Fruit fly (Drosophila melanogaster) whole organism, wandering third instar larva: ENCODE results near the gene Sgs3.

Experiments
- CG32264 ChIP-seq: fragments of 200-800 bp; sonication (Bioruptor generic); optimal IDR thresholded peaks from 2 replicates; lab custom pipeline; 2016; ENCODE audit warnings: missing biosample characterization, missing genetic modification characterization
- CG9705 ChIP-seq: fragments of 200-800 bp; sonication (Bioruptor generic); optimal IDR thresholded peaks from 2 replicates; lab custom pipeline; 2018; ENCODE audit warnings: missing biosample characterization, mild to moderate bottlenecking, missing genetic modification characterization
- CrebA ChIP-seq: fragments of 200-800 bp; sonication (Bioruptor generic); optimal IDR thresholded peaks from 2 replicates; lab custom pipeline; 2016; ENCODE audit warnings: missing biosample characterization, mild to moderate bottlenecking, missing genetic modification characterization, borderline replicate concordance
- Dfd ChIP-seq: fragments of >200 bp; optimal IDR thresholded peaks from 2 replicates; lab custom pipeline; 2017; ENCODE audit warnings: missing biosample characterization, missing genetic modification characterization
- Dif ChIP-seq: fragments of 200-275, 200-300 bp; sonication (Bioruptor generic); optimal IDR thresholded peaks from 2 replicates; lab custom pipeline; 2018; ENCODE audit warnings: missing biosample characterization, missing genetic modification characterization; ENCODE audit not compliant: partially characterized antibody
- GATAd ChIP-seq: sonication (Bioruptor generic); optimal IDR thresholded peaks from 2 replicates; lab custom pipeline; 2016; ENCODE audit warnings: missing biosample characterization, missing genetic modification characterization
- HLH106 ChIP-seq: fragments of 200-800 bp; optimal IDR thresholded peaks from 3 replicates; lab custom pipeline; 2019; ENCODE audit warnings: missing biosample characterization, mild to moderate bottlenecking, missing genetic modification characterization, moderate library complexity
- Hnf4 ChIP-seq: fragments of 200-800 bp; sonication (Bioruptor generic); optimal IDR thresholded peaks from 2 replicates; lab custom pipeline; 2016; ENCODE audit warnings: missing biosample characterization, mild to moderate bottlenecking, missing genetic modification characterization
- Hr78 ChIP-seq: fragments of >200 bp; optimal IDR thresholded peaks from 2 replicates; lab custom pipeline; 2017; ENCODE audit warnings: missing biosample characterization, missing genetic modification characterization
- Hr83 ChIP-seq: fragments of 200-300 bp; sonication (Bioruptor generic); optimal IDR thresholded peaks from 2 replicates; lab custom pipeline; 2016; ENCODE audit warnings: missing biosample characterization, mild to moderate bottlenecking, missing genetic modification characterization, moderate library complexity; ENCODE audit not compliant: poor library complexity, severe bottlenecking
- Jra ChIP-seq: sonication (Bioruptor generic); optimal IDR thresholded peaks from 2 replicates; lab custom pipeline; 2016; ENCODE audit warnings: missing biosample characterization, missing genetic modification characterization
- Mio ChIP-seq: sonication (Bioruptor generic); optimal IDR thresholded peaks from 2 replicates; lab custom pipeline; 2016; ENCODE audit warnings: missing biosample characterization, missing genetic modification characterization
- Myc ChIP-seq: fragments of >200 bp; optimal IDR thresholded peaks from 2 replicates; lab custom pipeline; 2017
- N ChIP-seq: fragments of >200 bp; optimal IDR thresholded peaks from 2 replicates; lab custom pipeline; 2018; ENCODE audit warnings: missing biosample characterization, missing external identifiers, missing genetic modification characterization
- OdsH ChIP-seq: fragments of 200-800 bp; sonication (Bioruptor generic); optimal IDR thresholded peaks from 2 replicates; lab custom pipeline; 2016; ENCODE audit warnings: missing biosample characterization, mild to moderate bottlenecking, missing genetic modification characterization
- Rel ChIP-seq, 2 experiments: fragments of 200-800 bp; sonication (Bioruptor generic) in 1 of 2; optimal IDR thresholded peaks; 2 replicates in 1 of 2; 3 replicates in 1 of 2; lab custom pipeline; 2016 to 2019; ENCODE audit warnings: mild to moderate bottlenecking in 2 of 2, missing biosample characterization in 2 of 2, missing genetic modification characterization in 2 of 2, moderate library complexity in 1 of 2
- Sp1 ChIP-seq: fragments of 200-800 bp; sonication (Bioruptor generic); optimal IDR thresholded peaks from 3 replicates; lab custom pipeline; 2019; ENCODE audit warnings: missing biosample characterization, mild to moderate bottlenecking, missing genetic modification characterization, moderate library complexity
- Vsx2 ChIP-seq: fragments of 200-300, 225-300 bp; sonication (Bioruptor generic); optimal IDR thresholded peaks from 2 replicates; lab custom pipeline; 2018; ENCODE audit warnings: missing biosample characterization, missing genetic modification characterization; ENCODE audit not compliant: partially characterized antibody
- br ChIP-seq: fragments of 200-800 bp; sonication (Bioruptor generic); optimal IDR thresholded peaks from 2 replicates; lab custom pipeline; 2016; ENCODE audit warnings: missing biosample characterization, missing genetic modification characterization
- brk ChIP-seq: fragments of 200-800 bp; sonication (Bioruptor generic); optimal IDR thresholded peaks from 2 replicates; lab custom pipeline; 2016; ENCODE audit warnings: missing biosample characterization, mild to moderate bottlenecking, missing genetic modification characterization
- dl ChIP-seq, 2 experiments: fragments of 175-275, 200-275 bp in 1 of 2; fragments of 200-275 bp in 1 of 2; sonication (Bioruptor generic); optimal IDR thresholded peaks; lab custom pipeline; 2018; ENCODE audit warnings: mild to moderate bottlenecking in 2 of 2, missing biosample characterization in 2 of 2, missing genetic modification characterization in 2 of 2, moderate library complexity in 2 of 2; ENCODE audit not compliant: partially characterized antibody in 2 of 2, insufficient read depth in 1 of 2
- dmrt93B ChIP-seq: fragments of 200-800 bp; sonication (Bioruptor generic); optimal IDR thresholded peaks from 2 replicates; lab custom pipeline; 2018; ENCODE audit warnings: missing biosample characterization, mild to moderate bottlenecking, missing genetic modification characterization
- dsf ChIP-seq: sonication (Bioruptor generic); optimal IDR thresholded peaks from 2 replicates; lab custom pipeline; 2016; ENCODE audit warnings: missing biosample characterization, missing genetic modification characterization, borderline replicate concordance
- ey ChIP-seq: fragments of 200-800 bp; sonication (Bioruptor generic); optimal IDR thresholded peaks from 2 replicates; lab custom pipeline; 2016; ENCODE audit warnings: missing biosample characterization, missing genetic modification characterization
- foxo ChIP-seq, 2 experiments: fragments of 200-800 bp; sonication (Bioruptor generic); optimal IDR thresholded peaks; 2 replicates in 1 of 2; 3 replicates in 1 of 2; lab custom pipeline; 2016 to 2017; ENCODE audit warnings: missing biosample characterization in 2 of 2, missing genetic modification characterization in 2 of 2
- fru ChIP-seq: fragments of 200-800 bp; sonication (Bioruptor generic); optimal IDR thresholded peaks from 3 replicates; lab custom pipeline; 2016; ENCODE audit warnings: missing biosample characterization, mild to moderate bottlenecking, missing genetic modification characterization
- h ChIP-seq: fragments of 200-800 bp; sonication (Bioruptor generic); optimal IDR thresholded peaks from 3 replicates; lab custom pipeline; 2016; ENCODE audit warnings: missing biosample characterization, mild to moderate bottlenecking, missing genetic modification characterization
- jim ChIP-seq: fragments of 175-275, 200-325 bp; sonication (Bioruptor generic); optimal IDR thresholded peaks from 2 replicates; lab custom pipeline; 2016; ENCODE audit warnings: missing biosample characterization, mild to moderate bottlenecking, missing genetic modification characterization
- lola ChIP-seq: fragments of >200 bp; optimal IDR thresholded peaks from 2 replicates; lab custom pipeline; 2017; ENCODE audit warnings: missing biosample characterization, missing genetic modification characterization
- pan ChIP-seq: fragments of >200 bp; optimal IDR thresholded peaks from 2 replicates; lab custom pipeline; 2017
- psq ChIP-seq: fragments of 200-800 bp; sonication (Bioruptor generic); optimal IDR thresholded peaks from 3 replicates; lab custom pipeline; 2017; ENCODE audit warnings: missing biosample characterization, mild to moderate bottlenecking, missing genetic modification characterization, moderate library complexity
- rgr ChIP-seq: fragments of 200-800 bp; sonication (Bioruptor generic); optimal IDR thresholded peaks from 3 replicates; lab custom pipeline; 2016; ENCODE audit warnings: missing biosample characterization, mild to moderate bottlenecking, missing genetic modification characterization
- sage ChIP-seq: fragments of 200-800 bp; sonication (Bioruptor generic); optimal IDR thresholded peaks from 2 replicates; lab custom pipeline; 2016; ENCODE audit warnings: missing biosample characterization, mild to moderate bottlenecking, missing genetic modification characterization
- sv ChIP-seq: fragments of 200-800 bp; sonication (Bioruptor generic); optimal IDR thresholded peaks from 3 replicates; lab custom pipeline; 2016; ENCODE audit warnings: missing biosample characterization, missing genetic modification characterization
- tai ChIP-seq: sonication (Bioruptor generic); optimal IDR thresholded peaks from 2 replicates; lab custom pipeline; 2016; ENCODE audit warnings: missing biosample characterization, missing genetic modification characterization
- usp ChIP-seq: fragments of >200 bp; optimal IDR thresholded peaks from 2 replicates; lab custom pipeline; 2017; ENCODE audit warnings: missing biosample characterization, missing genetic modification characterization
- woc ChIP-seq: sonication (Bioruptor generic); optimal IDR thresholded peaks from 2 replicates; lab custom pipeline; 2016; ENCODE audit warnings: missing biosample characterization, mild to moderate bottlenecking, missing genetic modification characterization

Gene Sgs3

dm6 chr3L:11480304-11480703 lies 31.7 kb upstream of the Sgs3 start:
- TF ChIP-seq rgr (GFP tag; lab: Kevin White, UChicago) (no peak), Mio (no peak), fru (no peak), Hr78 (GFP tag; lab: Kevin White, UChicago) (no peak)

- peak; percentile 23 for TF ChIP-seq woc (GFP tag; lab: Kevin White, UChicago)
- peak; percentile 34 for TF ChIP-seq OdsH (GFP tag; lab: Kevin White, UChicago)
- TF ChIP-seq ey: peak; percentile 44
- TF ChIP-seq fru: peak; percentile 52
- TF ChIP-seq psq (GFP tag; lab: Kevin White, UChicago): peak; percentile 8
- no peak for TF ChIP-seq Hr83 (GFP tag; lab: Kevin White, UChicago)
- TF ChIP-seq Mio: no peak
- TF ChIP-seq GATAd (GFP tag; lab: Kevin White, UChicago): no peak
- peak; percentile 54 for TF ChIP-seq HLH106 (tag; lab: Kevin White, UChicago)
- TF ChIP-seq Sp1 (GFP tag; lab: Kevin White, UChicago): peak; percentile 47
- peak; percentile 45 for TF ChIP-seq h
- peak; percentile 12 for TF ChIP-seq br (GFP tag; lab: Kevin White, UChicago)
- TF ChIP-seq foxo (GFP tag; optimal IDR thresholded peaks at IDR 0.05; lab: Kevin White, UChicago): peak in 1 of 2 experiments; percentile 54
- peak; percentile 11 for TF ChIP-seq dmrt93B
Observed at dm6 chr3L:11483135-11483534, 28.9 kb upstream of the Sgs3 start.

- no peak for TF ChIP-seq sv (GFP tag; lab: Kevin White, UChicago)
- TF ChIP-seq Hnf4 (GFP tag; lab: Kevin White, UChicago): no peak
- no peak for TF ChIP-seq Dif (GFP tag; lab: Kevin White, UChicago)
- TF ChIP-seq Vsx2: no peak
- TF ChIP-seq Hr83 (GFP tag; lab: Kevin White, UChicago): no peak
- TF ChIP-seq rgr (GFP tag; lab: Kevin White, UChicago): no peak
- TF ChIP-seq dsf (GFP tag; lab: Kevin White, UChicago): no peak
- TF ChIP-seq pan (lab: Kevin White, UChicago): no peak
- TF ChIP-seq N: no peak
- TF ChIP-seq GATAd (GFP tag; lab: Kevin White, UChicago): no peak
- TF ChIP-seq HLH106 (tag; lab: Kevin White, UChicago): no peak
- no peak for TF ChIP-seq Hr78 (GFP tag; lab: Kevin White, UChicago)
- TF ChIP-seq fru: no peak
- TF ChIP-seq dmrt93B: no peak
- TF ChIP-seq Rel (GFP tag; optimal IDR thresholded peaks at IDR 0.05; lab: Kevin White, UChicago): no peak
- TF ChIP-seq Rel (tag; optimal IDR thresholded peaks at IDR 0.05; lab: Kevin White, UChicago): no peak
- TF ChIP-seq Jra (GFP tag; lab: Kevin White, UChicago): no peak
- TF ChIP-seq lola: no peak
- TF ChIP-seq brk: no peak
- no peak for TF ChIP-seq woc (GFP tag; lab: Kevin White, UChicago)
Observed at dm6 chr3L:11484483-11484882, 27.5 kb upstream of the Sgs3 start.

- TF ChIP-seq jim (GFP tag; lab: Kevin White, UChicago) (no peak), Rel (GFP tag; optimal IDR thresholded peaks at IDR 0.05; lab: Kevin White, UChicago) (no peak), Rel (tag; optimal IDR thresholded peaks at IDR 0.05; lab: Kevin White, UChicago) (no peak), psq (GFP tag; lab: Kevin White, UChicago) (no peak), N (no peak), lola (no peak), GATAd (GFP tag; lab: Kevin White, UChicago) (no peak), br (GFP tag; lab: Kevin White, UChicago) (no peak), foxo (GFP tag; optimal IDR thresholded peaks at IDR 0.05; lab: Kevin White, UChicago) (peak in 1 of 2 experiments; percentile 20), Hr78 (GFP tag; lab: Kevin White, UChicago) (no peak), usp (GFP tag; lab: Kevin White, UChicago) (no peak), ey (peak; percentile 13), OdsH (GFP tag; lab: Kevin White, UChicago) (peak; percentile 17), CrebA (GFP tag; lab: Kevin White, UChicago) (no peak), CG9705 (no peak), tai (no peak), dmrt93B (no peak), CG32264 (GFP tag; lab: Kevin White, UChicago) (no peak), woc (GFP tag; lab: Kevin White, UChicago) (no peak), Vsx2 (no peak), dsf (GFP tag; lab: Kevin White, UChicago) (no peak), Mio (no peak), Jra (GFP tag; lab: Kevin White, UChicago) (no peak), dl (GFP tag; optimal IDR thresholded peaks at IDR 0.05; lab: Kevin White, UChicago; ENCODE audit: insufficient read depth in 1 of 2, partially characterized antibody in 2 of 2) (no peak), h (peak; percentile 30), rgr (GFP tag; lab: Kevin White, UChicago) (no peak), sage (GFP tag; lab: Kevin White, UChicago) (no peak), Myc (no peak), fru (peak; percentile 18), pan (lab: Kevin White, UChicago) (no peak), Sp1 (GFP tag; lab: Kevin White, UChicago) (no peak), Hr83 (GFP tag; lab: Kevin White, UChicago) (no peak), HLH106 (tag; lab: Kevin White, UChicago) (no peak), Hnf4 (GFP tag; lab: Kevin White, UChicago) (no peak), Dif (GFP tag; lab: Kevin White, UChicago) (no peak), brk (no peak), Dfd (GFP tag; lab: Kevin White, UChicago) (no peak)
Observed at dm6 chr3L:11485956-11486609, 25.9 kb upstream of the Sgs3 start.
